Worm (Caenorhabditis elegans) whole organism, young adult: Measurements from ENCODE around the gene casy-1.

ENCODE experiments used
- B0035.1 ChIP-seq: sonication (generic microtip); optimal IDR thresholded peaks from 2 replicates; lab custom pipeline; 2016; ENCODE audit warnings: missing genetic modification characterization, mild to moderate bottlenecking, missing compliant biosample characterization, missing genotype, missing genetic modification reagents
- F37B4.10 ChIP-seq: fragments of 200-800 bp; sonication (Bioruptor generic); IDR thresholded peaks from 2 replicates; pipeline ENCODE4 v1.3.6; 2022; ENCODE audit warnings: missing genetic modification characterization, missing compliant biosample characterization
- ama-1 ChIP-seq, 3 experiments: fragments of 150-350 bp in 1 of 3; sonication (generic microtip) in 2 of 3; optimal IDR thresholded peaks; 2 replicates each; lab custom pipeline; 2014 to 2018; ENCODE audit warnings: missing biosample characterization in 2 of 3, missing genetic modification characterization in 2 of 3, missing genetic modification reagents in 2 of 3
- dpff-1 ChIP-seq: sonication (generic microtip); optimal IDR thresholded peaks from 2 replicates; lab custom pipeline; 2017; ENCODE audit warnings: mild to moderate bottlenecking, missing genetic modification characterization, missing compliant biosample characterization
- madf-6 ChIP-seq: fragments of 200-800 bp; sonication (Bioruptor generic); IDR thresholded peaks from 2 replicates; pipeline ENCODE4 v1.3.6; 2022; ENCODE audit warnings: missing genetic modification reagents, missing genetic modification characterization, missing compliant biosample characterization
- repo-1 ChIP-seq: sonication (generic microtip); optimal IDR thresholded peaks from 2 replicates; lab custom pipeline; 2017; ENCODE audit warnings: mild to moderate bottlenecking, missing genetic modification characterization, missing compliant biosample characterization
- snpc-1.3 ChIP-seq: sonication (generic microtip); optimal IDR thresholded peaks from 2 replicates; lab custom pipeline; 2017; ENCODE audit warnings: missing genetic modification characterization, mild to moderate bottlenecking, missing compliant biosample characterization, antibody characterized with exemption, moderate library complexity, missing genotype, missing genetic modification reagents; ENCODE audit not compliant: insufficient read depth
- unc-62 ChIP-seq: fragments of 150-350 bp; optimal IDR thresholded peaks from 2 replicates; lab custom pipeline; 2014; ENCODE audit warnings: missing biosample characterization, missing genetic modification reagents, missing genetic modification characterization

ce11 chrII:5895870-5896269 is 60.6 kb downstream of the casy-1 start, which contains the start of gene F59G1.4:
- no peak for TF ChIP-seq repo-1 (tag; lab: Kevin White, UChicago)
- TF ChIP-seq B0035.1 = no peak
- no peak for TF ChIP-seq unc-62
- TF ChIP-seq snpc-1.3 = no peak
- no peak for TF ChIP-seq madf-6 (GFP tag; lab: Robert Waterston, UW)
- TF ChIP-seq dpff-1 (tag; lab: Kevin White, UChicago) = no peak
- TF ChIP-seq ama-1 (optimal IDR thresholded peaks at IDR 0.05; lab: Kevin White, UChicago) = no peak
- no peak for TF ChIP-seq ama-1 (GFP tag; optimal IDR thresholded peaks at IDR 0.05; lab: Kevin White, UChicago)
- TF ChIP-seq F37B4.10 (GFP tag; lab: Robert Waterston, UW) = no peak
